Fruit fly (Drosophila melanogaster): Measurements from ENCODE around the gene Mst77F.

DNA sequence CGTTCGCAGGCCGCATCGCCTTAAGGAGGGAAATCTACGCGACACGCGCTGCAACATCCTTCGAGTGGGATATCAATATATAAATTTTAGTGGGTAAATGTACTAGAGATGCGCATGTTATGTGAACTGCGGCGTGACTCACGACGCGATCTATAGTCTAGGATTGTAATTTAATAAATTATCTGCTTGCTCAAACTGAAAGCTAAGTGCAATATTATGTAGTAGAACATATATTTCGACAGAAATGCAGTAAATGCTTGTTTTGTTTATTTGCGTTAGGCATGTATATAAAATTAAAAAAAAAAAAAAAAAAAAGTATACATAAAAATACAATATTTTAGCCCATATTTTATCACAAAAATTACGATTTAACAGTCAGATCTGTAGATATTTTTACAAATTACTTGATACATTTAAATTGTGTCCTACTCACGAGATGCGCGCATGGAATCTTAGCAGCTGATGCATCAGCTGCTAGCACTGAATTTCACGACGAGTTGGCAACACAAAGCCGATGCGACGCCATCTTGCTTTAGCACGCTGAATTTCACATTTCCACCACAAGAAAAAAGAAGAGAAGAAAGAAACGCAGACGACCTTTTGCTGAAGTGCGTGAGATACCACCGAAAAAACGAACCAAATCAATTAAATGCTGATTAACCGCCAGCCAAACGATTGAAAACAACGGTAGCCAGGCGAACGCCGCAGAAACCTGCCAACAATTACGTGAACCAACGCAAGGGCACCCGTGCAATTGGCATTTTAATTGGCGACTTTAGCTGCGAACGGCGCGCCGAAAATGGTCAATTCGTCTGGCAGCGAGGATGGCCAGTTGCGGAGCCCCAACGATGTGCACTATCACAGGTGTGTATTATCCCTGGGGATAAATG lies 46.6 kb downstream of the Mst77F start, which contains the start of the genes CG4042 and Pitslre:
- TF ChIP-seq h (optimal IDR thresholded peaks at IDR 0.05) (no peak), Sin3A (optimal IDR thresholded peaks at IDR 0.05) (no peak), Myc (optimal IDR thresholded peaks at IDR 0.05) (no peak), insv (optimal IDR thresholded peaks at IDR 0.05) (no peak), ttk (optimal IDR thresholded peaks at IDR 0.05) (no peak)
